Fruit fly (Drosophila melanogaster) whole organism, embryonic: ENCODE data around the gene nwk.

Experiments
- Atf-2 ChIP-seq: fragments of 200-800 bp; sonication (Bioruptor generic); optimal IDR thresholded peaks from 2 replicates; lab custom pipeline; 2016; ENCODE audit warnings: missing biosample characterization, missing genetic modification characterization
- CG10274 ChIP-seq: fragments of 200-800 bp; sonication (Bioruptor generic); optimal IDR thresholded peaks from 3 replicates; lab custom pipeline; 2017; ENCODE audit warnings: missing biosample characterization, mild to moderate bottlenecking, missing genetic modification characterization
- CG10979 ChIP-seq: fragments of 200-800 bp; sonication (Bioruptor generic); optimal IDR thresholded peaks from 2 replicates; lab custom pipeline; 2018; ENCODE audit warnings: missing biosample characterization, mild to moderate bottlenecking, missing genetic modification characterization, moderate library complexity
- CG11093 ChIP-seq: fragments of 200-800 bp; sonication (Bioruptor generic); IDR thresholded peaks from 3 replicates; pipeline ENCODE4 v1.3.6; 2022; ENCODE audit warnings: missing biosample characterization, missing genetic modification characterization
- CG12071 ChIP-seq: fragments of 200-800 bp; sonication (Bioruptor generic); optimal IDR thresholded peaks from 3 replicates; lab custom pipeline; 2018; ENCODE audit warnings: missing biosample characterization, mild to moderate bottlenecking, missing genetic modification characterization
- CG13123 ChIP-seq: fragments of 200-800 bp; sonication (Bioruptor generic); optimal IDR thresholded peaks from 2 replicates; lab custom pipeline; 2016; ENCODE audit warnings: missing biosample characterization, missing genetic modification characterization
- CG14014 ChIP-seq: fragments of 200-800 bp; sonication (Bioruptor generic); IDR thresholded peaks from 2 replicates; pipeline ENCODE4 v1.3.6; 2022; ENCODE audit warnings: missing biosample characterization, missing genetic modification characterization
- CG14860 ChIP-seq: fragments of 200-800 bp; sonication (Bioruptor generic); IDR thresholded peaks from 3 replicates; pipeline ENCODE4 v1.3.6; 2022; ENCODE audit warnings: missing biosample characterization, missing genetic modification characterization; ENCODE audit not compliant: partially characterized antibody
- CG1603 ChIP-seq: fragments of 200-800 bp; sonication (Bioruptor generic); optimal IDR thresholded peaks from 2 replicates; lab custom pipeline; 2019; ENCODE audit warnings: missing biosample characterization, mild to moderate bottlenecking, missing genetic modification characterization, moderate library complexity
- CG18619 ChIP-seq: fragments of 200-800 bp; sonication (Bioruptor generic); optimal IDR thresholded peaks from 3 replicates; lab custom pipeline; 2017; ENCODE audit warnings: missing biosample characterization, mild to moderate bottlenecking, missing genetic modification characterization
- CG30403 ChIP-seq: fragments of 200-800 bp; sonication (Bioruptor generic); optimal IDR thresholded peaks from 3 replicates; lab custom pipeline; 2016; ENCODE audit warnings: missing biosample characterization, missing genetic modification characterization
- CG30431 ChIP-seq: fragments of 200-800 bp; sonication (Bioruptor generic); optimal IDR thresholded peaks from 2 replicates; lab custom pipeline; 2017; ENCODE audit warnings: missing biosample characterization, missing genetic modification characterization
- CG32532 ChIP-seq: fragments of 200-800 bp; sonication (Bioruptor generic); IDR thresholded peaks from 2 replicates; pipeline ENCODE4 v1.3.6; 2022; ENCODE audit warnings: missing biosample characterization, missing genetic modification characterization
- CG3407 ChIP-seq: fragments of 200-800 bp; sonication (Bioruptor generic); optimal IDR thresholded peaks from 2 replicates; lab custom pipeline; 2018; ENCODE audit warnings: missing biosample characterization, mild to moderate bottlenecking, missing genetic modification characterization
- CG6765 ChIP-seq: fragments of 200-800 bp; sonication (Bioruptor generic); optimal IDR thresholded peaks from 3 replicates; lab custom pipeline; 2017; ENCODE audit warnings: missing biosample characterization, mild to moderate bottlenecking, missing genetic modification characterization
- CG7556 ChIP-seq: fragments of 200-800 bp; sonication (Bioruptor generic); optimal IDR thresholded peaks from 2 replicates; lab custom pipeline; 2017; ENCODE audit warnings: missing biosample characterization, mild to moderate bottlenecking, missing genetic modification characterization
- CG9932 ChIP-seq: fragments of 200-800 bp; sonication (Bioruptor generic); IDR thresholded peaks from 2 replicates; pipeline ENCODE4 v1.3.6; 2022; ENCODE audit warnings: missing biosample characterization, missing genetic modification characterization
- CHES-1-like ChIP-seq: fragments of 200-800 bp; sonication (Bioruptor generic); optimal IDR thresholded peaks from 2 replicates; lab custom pipeline; 2016; ENCODE audit warnings: missing biosample characterization, missing genetic modification characterization
- D19B ChIP-seq: fragments of 200-800 bp; sonication (Bioruptor generic); optimal IDR thresholded peaks from 2 replicates; lab custom pipeline; 2017; ENCODE audit warnings: missing biosample characterization, mild to moderate bottlenecking, missing genetic modification characterization
- Dp ChIP-seq: fragments of 200-800 bp; sonication (Bioruptor generic); optimal IDR thresholded peaks from 2 replicates; lab custom pipeline; 2018; ENCODE audit warnings: missing biosample characterization, mild to moderate bottlenecking, missing genetic modification characterization, moderate library complexity
- Meics ChIP-seq: fragments of 200-800 bp; sonication (Bioruptor generic); optimal IDR thresholded peaks from 2 replicates; lab custom pipeline; 2017; ENCODE audit warnings: missing biosample characterization, mild to moderate bottlenecking, missing genetic modification characterization
- Mes4 ChIP-seq: fragments of 200-800 bp; sonication (Bioruptor generic); optimal IDR thresholded peaks from 2 replicates; lab custom pipeline; 2016; ENCODE audit warnings: missing biosample characterization, missing genetic modification characterization
- NfI ChIP-seq: fragments of 200-800 bp; sonication (Bioruptor generic); optimal IDR thresholded peaks from 3 replicates; lab custom pipeline; 2018; ENCODE audit warnings: missing biosample characterization, mild to moderate bottlenecking, missing genetic modification characterization, moderate library complexity
- Oli ChIP-seq: fragments of 200-800 bp; sonication (Bioruptor generic); optimal IDR thresholded peaks from 2 replicates; lab custom pipeline; 2018; ENCODE audit warnings: missing biosample characterization, mild to moderate bottlenecking, missing genetic modification characterization, moderate library complexity
- Side ChIP-seq: fragments of 200-800 bp; sonication (Bioruptor generic); optimal IDR thresholded peaks from 2 replicates; lab custom pipeline; 2016; ENCODE audit warnings: missing biosample characterization, missing genetic modification characterization
- Sox102F ChIP-seq: fragments of 200-800 bp; sonication (Bioruptor generic); optimal IDR thresholded peaks from 2 replicates; lab custom pipeline; 2018; ENCODE audit warnings: missing biosample characterization, mild to moderate bottlenecking, missing genetic modification characterization, moderate library complexity
- Sry-δ ChIP-seq: fragments of 200-800 bp; sonication (Bioruptor generic); optimal IDR thresholded peaks from 2 replicates; lab custom pipeline; 2016; ENCODE audit warnings: missing biosample characterization, missing genetic modification characterization
- Stat92E ChIP-seq, 3 experiments: fragments of >200 bp in 2 of 3; fragments of 200-800 bp in 1 of 3; sonication (Bioruptor generic) in 1 of 3; optimal IDR thresholded peaks; 2 replicates each; lab custom pipeline; 2017 to 2019; ENCODE audit warnings: missing biosample characterization in 3 of 3, missing genetic modification characterization in 3 of 3, mild to moderate bottlenecking in 1 of 3, moderate library complexity in 1 of 3
- Xbp1 ChIP-seq: fragments of 200-800 bp; sonication (Bioruptor generic); optimal IDR thresholded peaks from 3 replicates; lab custom pipeline; 2016; ENCODE audit warnings: missing biosample characterization, mild to moderate bottlenecking, missing genetic modification characterization
- Xrp1 ChIP-seq: fragments of 200-800 bp; sonication (Bioruptor generic); IDR thresholded peaks from 2 replicates; pipeline ENCODE4 v1.3.6; 2022; ENCODE audit warnings: missing biosample characterization, missing genetic modification characterization
- al ChIP-seq: fragments of 200-800 bp; sonication (Bioruptor generic); IDR thresholded peaks from 2 replicates; pipeline ENCODE4 v1.3.6; 2022; ENCODE audit warnings: missing biosample characterization, missing genetic modification characterization
- az2 ChIP-seq: fragments of 200-800 bp; sonication (Bioruptor generic); optimal IDR thresholded peaks from 3 replicates; lab custom pipeline; 2016; ENCODE audit warnings: missing biosample characterization, missing genetic modification characterization
- caup ChIP-seq: fragments of 200-800 bp; sonication (Bioruptor generic); optimal IDR thresholded peaks from 3 replicates; lab custom pipeline; 2017; ENCODE audit warnings: missing biosample characterization, mild to moderate bottlenecking, missing genetic modification characterization, moderate library complexity; ENCODE audit not compliant: severe bottlenecking
- dm ChIP-seq: fragments of 200-800 bp; sonication (Bioruptor generic); optimal IDR thresholded peaks from 3 replicates; lab custom pipeline; 2016; ENCODE audit warnings: missing biosample characterization, missing genetic modification characterization
- ewg ChIP-seq: fragments of 200-800 bp; sonication (Bioruptor generic); optimal IDR thresholded peaks from 3 replicates; lab custom pipeline; 2017; ENCODE audit warnings: mild to moderate bottlenecking, missing biosample characterization, missing genetic modification reagents, missing genetic modification characterization
- gfzf ChIP-seq: fragments of 200-800 bp; sonication (Bioruptor generic); optimal IDR thresholded peaks from 2 replicates; lab custom pipeline; 2016; ENCODE audit warnings: missing biosample characterization, mild to moderate bottlenecking, missing genetic modification characterization, moderate library complexity
- gt ChIP-seq: fragments of 200-800 bp; sonication (Bioruptor generic); IDR thresholded peaks from 2 replicates; pipeline ENCODE4 v1.3.6; 2022; ENCODE audit warnings: missing biosample characterization, missing genetic modification characterization
- jing ChIP-seq: fragments of 200-800 bp; sonication (Bioruptor generic); optimal IDR thresholded peaks from 2 replicates; lab custom pipeline; 2018; ENCODE audit warnings: missing biosample characterization, mild to moderate bottlenecking, missing genetic modification characterization
- lmd ChIP-seq: fragments of 200-800 bp; sonication (Bioruptor generic); IDR thresholded peaks from 2 replicates; pipeline ENCODE4 v1.3.6; 2022; ENCODE audit warnings: missing biosample characterization, missing genetic modification characterization
- lola ChIP-seq, 3 experiments: fragments of >200 bp in 2 of 3; fragments of 200-800 bp in 1 of 3; sonication (Bioruptor generic) in 1 of 3; optimal IDR thresholded peaks; 2 replicates each; lab custom pipeline; 2017 to 2019; ENCODE audit warnings: missing biosample characterization in 3 of 3, missing genetic modification characterization in 3 of 3, mild to moderate bottlenecking in 1 of 3, moderate library complexity in 1 of 3
- org-1 ChIP-seq: fragments of 200-800 bp; sonication (Bioruptor generic); optimal IDR thresholded peaks from 2 replicates; lab custom pipeline; 2017; ENCODE audit warnings: missing biosample characterization, missing genetic modification characterization
- pan ChIP-seq, 4 experiments: fragments of >200 bp in 3 of 4; fragments of 200-800 bp in 1 of 4; sonication (Bioruptor generic) in 1 of 4; optimal IDR thresholded peaks in 3 of 4; IDR thresholded peaks in 1 of 4; 2 replicates each; pipeline versions ENCODE4 v1.3.6 to Lab custom; 2017 to 2022; ENCODE audit warnings: missing biosample characterization in 2 of 4, missing genetic modification characterization in 2 of 4, mixed read lengths in 1 of 4
- sc ChIP-seq, 3 experiments: fragments of >200 bp in 2 of 3; fragments of 200-800 bp in 1 of 3; sonication (Bioruptor generic) in 1 of 3; optimal IDR thresholded peaks; 2 replicates in 2 of 3; 3 replicates in 1 of 3; lab custom pipeline; 2017; ENCODE audit warnings: mild to moderate bottlenecking in 1 of 3, missing biosample characterization in 1 of 3, missing genetic modification characterization in 1 of 3, missing genetic modification reagents in 1 of 3
- ssp ChIP-seq: fragments of 200-800 bp; sonication (Bioruptor generic); IDR thresholded peaks from 2 replicates; pipeline ENCODE4 v1.3.6; 2022; ENCODE audit warnings: missing biosample characterization, missing genetic modification characterization
- tup ChIP-seq: fragments of 200-800 bp; sonication (Bioruptor generic); optimal IDR thresholded peaks from 2 replicates; lab custom pipeline; 2016; ENCODE audit warnings: missing biosample characterization, mild to moderate bottlenecking, missing genetic modification characterization, moderate library complexity
- wdn ChIP-seq: fragments of 200-800 bp; sonication (Bioruptor generic); IDR thresholded peaks from 2 replicates; pipeline ENCODE4 v1.3.6; 2022; ENCODE audit warnings: missing biosample characterization, missing genetic modification characterization
- wor ChIP-seq: fragments of 200-800 bp; sonication (Bioruptor generic); IDR thresholded peaks from 2 replicates; pipeline ENCODE4 v1.3.6; 2022; ENCODE audit warnings: missing biosample characterization, missing genetic modification characterization

Gene nwk

DNA sequence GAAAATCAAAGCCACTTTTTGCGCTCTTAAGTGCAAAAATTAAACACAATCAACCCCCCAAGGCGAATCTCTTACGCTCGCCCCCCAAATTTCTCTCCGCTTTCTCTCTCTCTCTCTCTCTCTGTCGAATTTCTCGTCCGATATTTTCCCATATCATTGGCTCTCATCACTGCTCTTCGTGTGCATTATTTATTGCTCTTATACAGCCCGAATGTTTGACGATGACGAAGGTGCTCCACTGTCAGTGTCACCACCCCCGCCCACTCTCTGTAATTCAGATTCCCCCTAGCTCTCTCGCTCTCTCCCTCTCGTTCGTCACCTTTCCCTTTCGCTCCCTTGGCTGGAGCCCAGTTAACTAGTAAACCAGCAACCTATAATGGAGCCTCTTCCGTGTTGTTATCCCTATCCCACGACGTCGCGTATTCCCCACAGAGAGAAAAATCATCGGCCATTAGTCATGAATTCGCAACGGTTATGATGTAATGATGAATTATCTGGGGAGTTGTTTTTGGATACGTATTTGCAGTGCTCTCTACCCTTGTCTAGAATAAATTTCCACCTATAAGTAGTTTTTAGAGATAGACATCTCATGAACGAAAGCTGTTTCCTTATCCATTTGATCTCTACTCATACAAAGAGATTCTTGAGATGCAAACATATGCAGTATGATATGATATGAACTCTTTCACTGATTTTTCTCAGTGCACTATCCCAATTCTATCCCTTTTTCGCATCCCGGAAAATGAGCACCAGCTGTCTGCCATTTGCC, 9.8 kb upstream of the nwk start (continued):
- peak; percentile 63 for TF ChIP-seq Oli (tag; lab: Kevin White, UChicago)
- peak; percentile 15 for TF ChIP-seq CG30431 (GFP tag; lab: Kevin White, UChicago)
- TF ChIP-seq Atf-2 (GFP tag; lab: Kevin White, UChicago), result no peak
- TF ChIP-seq caup (GFP tag; lab: Kevin White, UChicago), result peak; percentile 55
- TF ChIP-seq Mes4, result no peak
- TF ChIP-seq CG14860 (GFP tag; lab: Robert Waterston, UW), result no peak
- TF ChIP-seq Side (GFP tag; lab: Kevin White, UChicago), result peak; percentile 53
- no peak for TF ChIP-seq wdn (GFP tag; lab: Robert Waterston, UW)
- peak; percentile 51 for TF ChIP-seq CG1603 (tag; lab: Kevin White, UChicago)
- no peak; the same call in 1 of the 2 replicates for TF ChIP-seq CG32532 (GFP tag; lab: Robert Waterston, UW)
- TF ChIP-seq az2, result peak; percentile 21
- TF ChIP-seq CG10979 (tag; lab: Kevin White, UChicago), result peak; percentile 54
- TF ChIP-seq CG12071 (GFP tag; lab: Kevin White, UChicago), result no peak
- TF ChIP-seq CG6765 (GFP tag; lab: Kevin White, UChicago), result peak; percentile 45
- no peak for TF ChIP-seq CG11093 (GFP tag; lab: Robert Waterston, UW)
- TF ChIP-seq tup (GFP tag; lab: Kevin White, UChicago), result no peak
- no peak for TF ChIP-seq Stat92E (GFP tag; optimal IDR thresholded peaks at IDR 0.05; lab: Kevin White, UChicago)
- TF ChIP-seq pan (optimal IDR thresholded peaks at IDR 0.05; lab: Kevin White, UChicago), result no peak
- peak in 1 of 2 experiments; percentile 18 for TF ChIP-seq pan (GFP tag; optimal IDR thresholded peaks at IDR 0.05 in 1 of 2, IDR thresholded peaks at IDR 0.05 in 1 of 2)
- TF ChIP-seq CG18619 (GFP tag; lab: Kevin White, UChicago), result peak; percentile 58
- TF ChIP-seq ewg, result peak; percentile 15
- TF ChIP-seq CG30403, result peak; percentile 70
- peak; percentile 52; the same call in 1 of the 2 replicates for TF ChIP-seq CG14014 (GFP tag; lab: Robert Waterston, UW)
- no peak for TF ChIP-seq gfzf (GFP tag; lab: Kevin White, UChicago)
- peak; percentile 2 for TF ChIP-seq Sry-δ (GFP tag; lab: Kevin White, UChicago)
- TF ChIP-seq dm (GFP tag; lab: Kevin White, UChicago), result peak; percentile 28
- peak; percentile 8 for TF ChIP-seq CG10274
- TF ChIP-seq lola (GFP tag; optimal IDR thresholded peaks at IDR 0.05; lab: Kevin White, UChicago), result peak in 1 of 3 experiments; percentile 28
- peak; percentile 18 for TF ChIP-seq jing
- no peak for TF ChIP-seq gt (GFP tag; lab: Robert Waterston, UW)
- no peak for TF ChIP-seq CG13123 (GFP tag; lab: Kevin White, UChicago)
- peak; percentile 45 for TF ChIP-seq org-1
- TF ChIP-seq CG7556, result peak; percentile 50
- TF ChIP-seq CG3407 (GFP tag; lab: Kevin White, UChicago), result no peak
- peak; percentile 63 for TF ChIP-seq Meics (GFP tag; lab: Kevin White, UChicago)
- TF ChIP-seq ssp (GFP tag; lab: Robert Waterston, UW), result no peak
- TF ChIP-seq NfI (GFP tag; lab: Kevin White, UChicago), result peak; percentile 65
- no peak for TF ChIP-seq Dp (GFP tag; lab: Kevin White, UChicago)
- TF ChIP-seq sc (optimal IDR thresholded peaks at IDR 0.05; lab: Kevin White, UChicago), result no peak
- TF ChIP-seq sc (GFP tag; optimal IDR thresholded peaks at IDR 0.05; lab: Kevin White, UChicago), result no peak
- TF ChIP-seq al, result peak; percentile 37; the same call in 1 of the 2 replicates
- peak; percentile 46 for TF ChIP-seq lmd (GFP tag; lab: Robert Waterston, UW)
- no peak; the same call in 1 of the 2 replicates for TF ChIP-seq CG9932 (GFP tag; lab: Robert Waterston, UW)
- TF ChIP-seq CHES-1-like, result peak; percentile 50
- peak; percentile 49 for TF ChIP-seq Xbp1 (GFP tag; lab: Kevin White, UChicago)
- 0 out of 2 replicates have a peak, but pooled peaks have one; percentile 17 for TF ChIP-seq wor
- TF ChIP-seq D19B (GFP tag; lab: Kevin White, UChicago), result peak; percentile 14
- peak; percentile 33; the same call in 1 of the 2 replicates for TF ChIP-seq Xrp1 (GFP tag; lab: Robert Waterston, UW)
- peak; percentile 29 for TF ChIP-seq Sox102F (GFP tag; lab: Kevin White, UChicago)
